Worm (Caenorhabditis elegans) whole organism, young adult: ENCODE data around the gene ZC404.15.

Experiments used
- D2030.7 ChIP-seq: fragments of 200-800 bp; sonication (Bioruptor generic); IDR thresholded peaks from 2 replicates; pipeline ENCODE4 v1.3.6; 2022; ENCODE audit warnings: missing genetic modification reagents, missing genetic modification characterization, missing compliant biosample characterization
- F22D6.2 ChIP-seq: sonication (generic microtip); optimal IDR thresholded peaks from 2 replicates; lab custom pipeline; 2016; ENCODE audit warnings: mild to moderate bottlenecking, missing genetic modification characterization, missing compliant biosample characterization
- F23B12.7 ChIP-seq: sonication (generic microtip); optimal IDR thresholded peaks from 2 replicates; lab custom pipeline; 2017; ENCODE audit warnings: missing genetic modification characterization, mild to moderate bottlenecking, missing compliant biosample characterization, antibody characterized with exemption, moderate library complexity; ENCODE audit not compliant: insufficient read depth
- F33H1.4 ChIP-seq: fragments of 200-800 bp; sonication (Bioruptor generic); IDR thresholded peaks from 2 replicates; pipeline ENCODE4 v1.3.6; 2022; ENCODE audit warnings: missing genetic modification reagents, missing genetic modification characterization, missing compliant biosample characterization
- F39B2.1 ChIP-seq: fragments of 200-800 bp; sonication (Bioruptor generic); IDR thresholded peaks from 2 replicates; pipeline ENCODE4 v1.3.6; 2022; ENCODE audit warnings: missing genetic modification reagents, missing genetic modification characterization, missing compliant biosample characterization
- Y95B8A.8 ChIP-seq: fragments of 200-800 bp; sonication (Bioruptor generic); IDR thresholded peaks from 2 replicates; pipeline ENCODE4 v1.3.6; 2022; ENCODE audit warnings: missing genetic modification reagents, missing genetic modification characterization, missing compliant biosample characterization
- aptf-2 ChIP-seq: fragments of 200-800 bp; sonication (Bioruptor generic); conservative IDR thresholded peaks from 2 replicates; pipeline ENCODE4 v1.3.6; 2022; ENCODE audit warnings: missing genetic modification reagents, missing genetic modification characterization, missing compliant biosample characterization
- aptf-3 ChIP-seq: fragments of 200-800 bp; sonication (Bioruptor generic); IDR thresholded peaks from 2 replicates; pipeline ENCODE4 v1.3.6; 2022; ENCODE audit warnings: missing genetic modification characterization, missing compliant biosample characterization
- atf-7 ChIP-seq: sonication (generic microtip); optimal IDR thresholded peaks from 2 replicates; lab custom pipeline; 2017; ENCODE audit warnings: mild to moderate bottlenecking, missing genetic modification characterization, missing compliant biosample characterization
- attf-3 ChIP-seq: fragments of 200-800 bp; sonication (Bioruptor generic); conservative IDR thresholded peaks from 2 replicates; pipeline ENCODE4 v1.3.6; 2022; ENCODE audit warnings: missing genetic modification reagents, missing genetic modification characterization, missing compliant biosample characterization
- attf-5 ChIP-seq: fragments of 200-800 bp; sonication (Bioruptor generic); optimal IDR thresholded peaks from 2 replicates; lab custom pipeline; 2018; ENCODE audit warnings: mild to moderate bottlenecking, missing genetic modification characterization, missing compliant biosample characterization
- bed-1 ChIP-seq: fragments of 200-800 bp; sonication (Bioruptor generic); IDR thresholded peaks from 2 replicates; pipeline ENCODE4 v1.3.6; 2022; ENCODE audit warnings: missing genetic modification reagents, missing genetic modification characterization, missing compliant biosample characterization
- ceh-27 ChIP-seq: fragments of 200-800 bp; sonication (Bioruptor generic); optimal IDR thresholded peaks from 2 replicates; lab custom pipeline; 2018; ENCODE audit warnings: mild to moderate bottlenecking, missing genetic modification characterization, moderate library complexity, missing compliant biosample characterization
- dox-1 ChIP-seq: fragments of 200-800 bp; sonication (Bioruptor generic); IDR thresholded peaks from 2 replicates; pipeline ENCODE4 v1.3.6; 2022; ENCODE audit warnings: missing genetic modification reagents, missing genetic modification characterization, missing compliant biosample characterization
- dpl-1 ChIP-seq: fragments of 150-350 bp; optimal IDR thresholded peaks from 2 replicates; lab custom pipeline; 2014; ENCODE audit warnings: missing biosample characterization, missing genetic modification reagents, missing genetic modification characterization
- efl-1 ChIP-seq: fragments of 150-350 bp; optimal IDR thresholded peaks from 2 replicates; lab custom pipeline; 2014; ENCODE audit warnings: missing biosample characterization, missing genetic modification reagents, missing genetic modification characterization
- him-1 ChIP-seq: sonication (generic microtip); optimal IDR thresholded peaks from 2 replicates; lab custom pipeline; 2016; ENCODE audit warnings: missing genotype, missing genetic modification reagents, missing genetic modification characterization, missing compliant biosample characterization
- lin-40 ChIP-seq: sonication (generic microtip); optimal IDR thresholded peaks from 2 replicates; lab custom pipeline; 2016; ENCODE audit warnings: missing genetic modification characterization, mild to moderate bottlenecking, missing compliant biosample characterization, missing genotype, missing genetic modification reagents
- lin-54 ChIP-seq: fragments of 200-800 bp; sonication (Bioruptor generic); optimal IDR thresholded peaks from 2 replicates; lab custom pipeline; 2018; ENCODE audit warnings: mild to moderate bottlenecking, missing genetic modification characterization, missing compliant biosample characterization
- lsl-1 ChIP-seq: fragments of 200-800 bp; sonication (Bioruptor generic); optimal IDR thresholded peaks from 2 replicates; lab custom pipeline; 2018; ENCODE audit warnings: mild to moderate bottlenecking, missing genetic modification characterization, moderate library complexity, missing compliant biosample characterization
- lsy-27 ChIP-seq: sonication (generic microtip); optimal IDR thresholded peaks from 2 replicates; lab custom pipeline; 2017; ENCODE audit warnings: missing genetic modification characterization, mild to moderate bottlenecking, missing compliant biosample characterization, antibody characterized with exemption, missing genotype, borderline replicate concordance; ENCODE audit not compliant: insufficient read depth
- madf-3 ChIP-seq: fragments of 200-800 bp; sonication (Bioruptor generic); IDR thresholded peaks from 2 replicates; pipeline ENCODE4 v1.3.6; 2022; ENCODE audit warnings: missing genetic modification reagents, missing genetic modification characterization, missing compliant biosample characterization
- madf-6 ChIP-seq: fragments of 200-800 bp; sonication (Bioruptor generic); IDR thresholded peaks from 2 replicates; pipeline ENCODE4 v1.3.6; 2022; ENCODE audit warnings: missing genetic modification reagents, missing genetic modification characterization, missing compliant biosample characterization
- nfya-2 ChIP-seq: fragments of 200-800 bp; sonication (Bioruptor generic); IDR thresholded peaks from 2 replicates; pipeline ENCODE4 v1.3.6; 2022; ENCODE audit warnings: missing genetic modification reagents, missing genetic modification characterization, missing compliant biosample characterization
- nfyb-1 ChIP-seq: fragments of 200-800 bp; sonication (Bioruptor generic); IDR thresholded peaks from 2 replicates; pipeline ENCODE4 v1.3.6; 2022; ENCODE audit warnings: missing genetic modification reagents, missing genetic modification characterization, missing compliant biosample characterization
- nhr-179 ChIP-seq: sonication (generic microtip); optimal IDR thresholded peaks from 2 replicates; lab custom pipeline; 2016; ENCODE audit warnings: mild to moderate bottlenecking, missing genetic modification characterization, missing compliant biosample characterization
- nhr-90 ChIP-seq: sonication (generic microtip); optimal IDR thresholded peaks from 2 replicates; lab custom pipeline; 2016; ENCODE audit warnings: missing genotype, mild to moderate bottlenecking, missing genetic modification characterization, missing compliant biosample characterization
- pbrm-1 ChIP-seq: fragments of 200-800 bp; sonication (Bioruptor generic); IDR thresholded peaks from 2 replicates; pipeline ENCODE4 v1.3.6; 2022; ENCODE audit warnings: missing genetic modification reagents, missing genetic modification characterization, missing compliant biosample characterization
- pha-4 ChIP-seq: fragments of 150-350 bp; sonication (generic microtip); optimal IDR thresholded peaks from 2 replicates; lab custom pipeline; 2014; ENCODE audit warnings: missing biosample characterization, missing genetic modification reagents, missing genetic modification characterization
- rcor-1 ChIP-seq: fragments of 200-800 bp; sonication (Bioruptor generic); IDR thresholded peaks from 2 replicates; pipeline ENCODE4 v1.3.6; 2022; ENCODE audit warnings: missing genetic modification reagents, missing genetic modification characterization, missing compliant biosample characterization
- rpc-1 ChIP-seq, 2 experiments: fragments of 150-350 bp in 1 of 2; sonication (generic microtip) in 1 of 2; optimal IDR thresholded peaks; 2 replicates each; lab custom pipeline; 2014 to 2018; ENCODE audit warnings: missing biosample characterization in 1 of 2, missing genetic modification characterization in 1 of 2, missing genetic modification reagents in 1 of 2, missing genotype in 1 of 2
- tbp1 ChIP-seq: fragments of 200-800 bp; sonication (Bioruptor generic); optimal IDR thresholded peaks from 2 replicates; lab custom pipeline; 2018; ENCODE audit warnings: mild to moderate bottlenecking, missing genetic modification characterization, missing compliant biosample characterization
- unc-130 ChIP-seq: sonication (generic microtip); optimal IDR thresholded peaks from 2 replicates; lab custom pipeline; 2016; ENCODE audit warnings: missing genetic modification reagents, missing genetic modification characterization, missing compliant biosample characterization
- unc-62 ChIP-seq: fragments of 150-350 bp; optimal IDR thresholded peaks from 2 replicates; lab custom pipeline; 2014; ENCODE audit warnings: missing biosample characterization, missing genetic modification reagents, missing genetic modification characterization
- zfh-2 ChIP-seq: fragments of 200-800 bp; sonication (Bioruptor generic); conservative IDR thresholded peaks from 2 replicates; pipeline ENCODE4 v1.3.6; 2022; ENCODE audit warnings: missing genetic modification reagents, missing genetic modification characterization, missing compliant biosample characterization
- ztf-18 ChIP-seq: sonication (generic microtip); optimal IDR thresholded peaks from 2 replicates; lab custom pipeline; 2016; ENCODE audit warnings: missing genotype, mild to moderate bottlenecking, missing genetic modification characterization, missing compliant biosample characterization
- ztf-6 ChIP-seq: fragments of 200-800 bp; sonication (Bioruptor generic); IDR thresholded peaks from 2 replicates; pipeline ENCODE4 v1.3.6; 2022; ENCODE audit warnings: missing genetic modification reagents, missing genetic modification characterization, missing compliant biosample characterization

ZC404.15 gene

ce11 chrV:6792565-6792964 is 12.3 kb downstream of the ZC404.15 start, which contains the start of gene gck-2:
gck-2 (minus strand) TSS chrV:6792665.
- no peak for TF ChIP-seq ztf-18 (tag; lab: Kevin White, UChicago)
- TF ChIP-seq rpc-1 (optimal IDR thresholded peaks at IDR 0.05; lab: Kevin White, UChicago), result no peak
- TF ChIP-seq rpc-1 (tag; optimal IDR thresholded peaks at IDR 0.05; lab: Kevin White, UChicago), result no peak
- TF ChIP-seq nhr-90 (tag; lab: Kevin White, UChicago), result no peak
- no peak for TF ChIP-seq F23B12.7
- no peak for TF ChIP-seq madf-3 (GFP tag; lab: Robert Waterston, UW)
- no peak for TF ChIP-seq ztf-6 (GFP tag; lab: Robert Waterston, UW)
- TF ChIP-seq F33H1.4, result no peak
- TF ChIP-seq lsy-27, result no peak
- TF ChIP-seq ceh-27 (GFP tag; lab: Kevin White, UChicago), result no peak
- no peak for TF ChIP-seq nfya-2
- no peak for TF ChIP-seq unc-130 (GFP tag; lab: Kevin White, UChicago)
- no peak for TF ChIP-seq aptf-3 (GFP tag; lab: Robert Waterston, UW)
- no peak for TF ChIP-seq nfyb-1 (GFP tag; lab: Robert Waterston, UW)
- TF ChIP-seq lin-40, result no peak
- no peak for TF ChIP-seq madf-6 (GFP tag; lab: Robert Waterston, UW)
- TF ChIP-seq atf-7, result no peak
- no peak for TF ChIP-seq lsl-1
- TF ChIP-seq, all 124 proteins: peak for 0

- TF ChIP-seq dpl-1 (GFP tag; lab: Kevin White, UChicago) (peak; percentile 29), lsl-1 (peak; percentile 45), madf-6 (GFP tag; lab: Robert Waterston, UW) (peak; percentile 53; the same call in 1 of the 2 replicates), efl-1 (GFP tag; lab: Kevin White, UChicago) (peak; percentile 80), F39B2.1 (GFP tag; lab: Robert Waterston, UW) (no peak), pbrm-1 (GFP tag; lab: Robert Waterston, UW) (no peak), nhr-90 (tag; lab: Kevin White, UChicago) (no peak), lin-54 (GFP tag; lab: Kevin White, UChicago) (peak; percentile 74)
Measured at ce11 chrV:6792973-6793372, 12.7 kb downstream of the ZC404.15 start.

ce11 chrV:6793744-6794239 is 13.5 kb downstream of the ZC404.15 start, which contains the start of gene ZC404.1:
ZC404.1 (plus strand) TSS chrV:6794189.
- TF ChIP-seq dox-1 (GFP tag; lab: Robert Waterston, UW), result 0 out of 2 replicates have a peak, but pooled peaks have one; percentile 10
- TF ChIP-seq F22D6.2 (tag; lab: Kevin White, UChicago), result no peak
- no peak for TF ChIP-seq pha-4 (tag; lab: Kevin White, UChicago)
- no peak for TF ChIP-seq aptf-2
- no peak for TF ChIP-seq D2030.7 (GFP tag; lab: Robert Waterston, UW)
- peak; percentile 92 for TF ChIP-seq zfh-2 (GFP tag; lab: Robert Waterston, UW)
- no peak for TF ChIP-seq nhr-179
- no peak for TF ChIP-seq attf-5 (GFP tag; lab: Kevin White, UChicago)
- no peak for TF ChIP-seq attf-3

ce11 chrV:6796264-6796663 is 16.0 kb downstream of the ZC404.15 start:
- no peak for TF ChIP-seq bed-1 (GFP tag; lab: Robert Waterston, UW)
- TF ChIP-seq him-1 (tag; lab: Kevin White, UChicago), result no peak
- no peak for TF ChIP-seq Y95B8A.8 (GFP tag; lab: Robert Waterston, UW)
- no peak for TF ChIP-seq unc-62 (GFP tag; lab: Kevin White, UChicago)
- TF ChIP-seq pbrm-1 (GFP tag; lab: Robert Waterston, UW), result no peak
- no peak for TF ChIP-seq rcor-1 (GFP tag; lab: Robert Waterston, UW)
- TF ChIP-seq tbp1 (GFP tag; lab: Kevin White, UChicago), result no peak
